Worm (Caenorhabditis elegans) whole organism, early embryonic: ENCODE measurements around the gene chdh-1.

ENCODE experiments used
- B0310.2 ChIP-seq: sonication (generic microtip); optimal IDR thresholded peaks from 2 replicates; lab custom pipeline; 2016; ENCODE audit warnings: mild to moderate bottlenecking, missing genetic modification characterization, missing compliant biosample characterization
- F13C5.2 ChIP-seq: sonication (generic microtip); optimal IDR thresholded peaks from 2 replicates; lab custom pipeline; 2017; ENCODE audit warnings: mild to moderate bottlenecking, missing genetic modification characterization, inconsistent platforms, missing compliant biosample characterization
- aly-1 ChIP-seq: sonication (generic microtip); optimal IDR thresholded peaks from 2 replicates; lab custom pipeline; 2016; ENCODE audit warnings: missing genetic modification characterization, missing compliant biosample characterization
- ama-1 ChIP-seq: fragments of 150-350 bp; optimal IDR thresholded peaks from 2 replicates; lab custom pipeline; 2014
- ceh-13 ChIP-seq: fragments of 200-800 bp; sonication (Bioruptor generic); optimal IDR thresholded peaks from 2 replicates; lab custom pipeline; 2018; ENCODE audit warnings: mild to moderate bottlenecking, missing genetic modification characterization, missing compliant biosample characterization
- ceh-36 ChIP-seq: sonication (generic microtip); optimal IDR thresholded peaks from 2 replicates; lab custom pipeline; 2016; ENCODE audit warnings: missing genetic modification characterization, inconsistent platforms, missing compliant biosample characterization
- ets-7 ChIP-seq: sonication (generic microtip); optimal IDR thresholded peaks from 2 replicates; lab custom pipeline; 2016; ENCODE audit warnings: missing genotype, missing genetic modification characterization, missing compliant biosample characterization
- flt-1 ChIP-seq: fragments of 200-800 bp; sonication (Bioruptor generic); IDR thresholded peaks from 2 replicates; pipeline ENCODE4 v1.3.6; 2022; ENCODE audit warnings: missing genetic modification characterization, missing compliant biosample characterization
- hmbx-1 ChIP-seq: sonication (generic microtip); optimal IDR thresholded peaks from 2 replicates; lab custom pipeline; 2016; ENCODE audit warnings: mild to moderate bottlenecking, missing genetic modification characterization, missing compliant biosample characterization
- hmg-4 ChIP-seq: fragments of 200-800 bp; sonication (Bioruptor generic); optimal IDR thresholded peaks from 2 replicates; lab custom pipeline; 2018; ENCODE audit warnings: mild to moderate bottlenecking, missing genetic modification characterization, missing compliant biosample characterization
- hnd-1 ChIP-seq: sonication (generic microtip); optimal IDR thresholded peaks from 2 replicates; lab custom pipeline; 2016; ENCODE audit warnings: missing genetic modification characterization, missing compliant biosample characterization
- pes-1 ChIP-seq: fragments of 200-800 bp; sonication (Bioruptor generic); IDR thresholded peaks from 2 replicates; pipeline ENCODE4 v1.3.6; 2022; ENCODE audit warnings: missing genetic modification reagents, missing genetic modification characterization, missing compliant biosample characterization
- scrt-1 ChIP-seq: fragments of 200-800 bp; sonication (Bioruptor generic); IDR thresholded peaks from 2 replicates; pipeline ENCODE4 v1.3.6; 2022; ENCODE audit warnings: missing genetic modification characterization, missing compliant biosample characterization
- sea-1 ChIP-seq: fragments of 200-800 bp; sonication (Bioruptor generic); conservative IDR thresholded peaks from 2 replicates; pipeline ENCODE4 v1.3.6; 2022; ENCODE audit warnings: missing genetic modification characterization, missing compliant biosample characterization
- tbx-11 ChIP-seq: fragments of 200-800 bp; sonication (Bioruptor generic); IDR thresholded peaks from 2 replicates; pipeline ENCODE4 v1.3.6; 2022; ENCODE audit warnings: missing genetic modification characterization, missing compliant biosample characterization
- tbx-37 ChIP-seq: fragments of 200-800 bp; sonication (Bioruptor generic); conservative IDR thresholded peaks from 2 replicates; pipeline ENCODE4 v1.3.6; 2022; ENCODE audit warnings: missing genetic modification reagents, missing genetic modification characterization, missing compliant biosample characterization
- tra-4 ChIP-seq: sonication (generic microtip); optimal IDR thresholded peaks from 2 replicates; lab custom pipeline; 2017; ENCODE audit warnings: missing genetic modification characterization, missing compliant biosample characterization

The chdh-1 gene

DNA sequence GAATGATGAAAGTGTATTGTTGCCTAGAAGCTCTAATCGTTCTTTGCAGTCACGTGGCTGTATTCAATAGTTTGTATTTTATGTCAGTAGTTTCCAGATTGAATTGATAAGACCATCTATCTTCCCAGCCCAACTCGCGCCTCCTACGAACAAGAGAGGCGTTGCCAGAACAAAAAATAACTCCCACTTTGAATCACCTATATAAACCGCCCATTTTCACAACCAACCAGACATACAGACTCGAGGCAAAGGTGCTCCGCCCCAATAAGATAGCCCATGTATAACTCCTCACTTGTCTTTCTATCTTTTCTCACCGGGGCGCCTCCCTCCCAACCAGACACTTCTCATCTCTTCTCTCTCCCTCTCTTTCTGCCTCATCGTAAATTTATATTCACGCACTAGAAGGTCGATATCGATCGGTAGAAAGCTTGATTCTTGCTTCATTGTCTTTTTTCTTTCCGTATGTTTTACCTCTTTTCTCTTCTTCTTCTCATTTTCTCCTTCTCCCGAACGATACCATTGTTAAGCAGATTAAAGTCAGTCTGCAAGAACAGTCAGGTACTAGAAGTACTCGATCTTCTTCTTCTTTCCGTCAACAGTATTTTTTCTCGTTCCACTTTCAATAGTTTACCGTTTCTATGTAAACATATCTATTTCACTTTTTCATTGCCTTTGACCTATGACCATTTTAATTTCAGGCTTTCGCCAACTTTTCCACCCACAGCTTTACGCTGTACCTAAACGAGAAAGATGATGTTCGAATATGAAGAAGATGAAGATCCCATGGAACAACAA lies 44.8 kb upstream of the chdh-1 start, which contains the start of gene mak-1:
Gene mak-1, plus strand, starts transcription at position 693 of the 795 bp plus-strand sequence.
- TF ChIP-seq hmg-4 (GFP tag; lab: Kevin White, UChicago) (peak; percentile 6), F13C5.2 (tag; lab: Kevin White, UChicago) (no peak)

DNA sequence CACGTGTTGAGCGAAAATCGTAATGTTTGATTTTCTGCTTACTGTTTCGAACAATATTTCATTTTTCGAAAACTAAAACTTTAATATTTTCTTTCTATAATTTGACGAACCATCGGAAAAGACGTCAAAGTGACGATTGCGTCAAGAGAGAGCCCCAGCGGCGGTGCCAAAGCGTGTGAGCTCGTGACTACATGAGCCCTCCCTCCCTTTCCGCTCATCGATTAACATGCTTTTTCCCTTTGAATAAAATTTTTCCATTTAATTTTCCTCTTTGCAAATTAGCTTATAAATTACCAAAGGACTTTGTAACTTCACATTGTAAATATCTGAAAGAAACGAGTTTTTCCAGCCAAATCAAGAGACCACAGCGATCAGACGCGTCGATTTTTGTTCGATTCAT lies 44.2 kb upstream of the chdh-1 start:
- TF ChIP-seq ceh-36 (no peak), ama-1 (lab: Kevin White, UChicago) (no peak), tra-4 (tag; lab: Kevin White, UChicago) (no peak), flt-1 (GFP tag; lab: Robert Waterston, UW) (no peak), hnd-1 (tag; lab: Kevin White, UChicago) (no peak), B0310.2 (tag; lab: Kevin White, UChicago) (no peak), aly-1 (tag; lab: Kevin White, UChicago) (no peak), hmbx-1 (no peak), ets-7 (tag; lab: Kevin White, UChicago) (no peak), sea-1 (GFP tag; lab: Robert Waterston, UW) (no peak), ceh-13 (GFP tag; lab: Kevin White, UChicago) (no peak), scrt-1 (GFP tag; lab: Robert Waterston, UW) (no peak), pes-1 (no peak), F13C5.2 (tag; lab: Kevin White, UChicago) (no peak), hmg-4 (GFP tag; lab: Kevin White, UChicago) (no peak), tbx-11 (GFP tag; lab: Robert Waterston, UW) (no peak), tbx-37 (GFP tag; lab: Robert Waterston, UW) (no peak)

DNA sequence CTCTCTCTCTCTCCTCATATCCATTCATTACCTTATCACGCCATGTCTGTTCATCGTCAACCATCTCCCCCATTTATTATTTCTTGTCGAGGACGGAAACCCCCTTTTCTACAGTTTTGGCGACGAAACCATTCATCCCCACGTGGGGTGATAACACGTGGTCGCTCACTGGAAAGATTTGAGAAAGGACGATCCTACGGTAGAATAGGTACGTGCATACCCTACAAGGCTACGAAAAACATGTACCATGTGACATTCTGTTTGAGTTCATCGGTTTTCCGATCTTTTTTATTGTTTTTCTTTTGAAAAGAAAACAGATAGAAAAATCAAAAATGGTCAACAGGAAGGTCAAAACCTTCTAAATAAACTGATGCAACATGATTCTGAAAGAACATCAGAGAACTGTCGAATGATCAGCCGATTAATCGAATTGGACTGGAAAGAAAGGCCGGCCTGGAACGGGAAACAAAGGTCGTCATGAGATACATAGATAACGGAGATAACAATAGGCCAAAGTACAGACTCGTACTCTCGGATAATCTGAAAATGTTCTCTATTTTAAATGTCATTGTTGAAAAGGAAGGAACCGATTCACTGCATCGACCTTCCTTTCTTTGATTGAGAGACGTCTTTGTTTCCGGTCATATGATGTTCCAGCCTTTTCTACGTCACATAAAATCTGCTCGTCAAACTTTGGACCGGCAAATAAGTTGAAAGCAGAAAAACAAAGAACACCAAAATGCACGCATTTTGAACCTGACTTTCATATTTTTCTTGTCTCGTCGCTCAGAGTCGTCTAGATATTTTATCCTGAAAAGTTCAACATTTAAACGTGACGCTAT lies 43.5 kb upstream of the chdh-1 start:
- TF ChIP-seq sea-1 (GFP tag; lab: Robert Waterston, UW) (no peak), B0310.2 (tag; lab: Kevin White, UChicago) (no peak), ceh-13 (GFP tag; lab: Kevin White, UChicago) (no peak), hmbx-1 (no peak)

DNA sequence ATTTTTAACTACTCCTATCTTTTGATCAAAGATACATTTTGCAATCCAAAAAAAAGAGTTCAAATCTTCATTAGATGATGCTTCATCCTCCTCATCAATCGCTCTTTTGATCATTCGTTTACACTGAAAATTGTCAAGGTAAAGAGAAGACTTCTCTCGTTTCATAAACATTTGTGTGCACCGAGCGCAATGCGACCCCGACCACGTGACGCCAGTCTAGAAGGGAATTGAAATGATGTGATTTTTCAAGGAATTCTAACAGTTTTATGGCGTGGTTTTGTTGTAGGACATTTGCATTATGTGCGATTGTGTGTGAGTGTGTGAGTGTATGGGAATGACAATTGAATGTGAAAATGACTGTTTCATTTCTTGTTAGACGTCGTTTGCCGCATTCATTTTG lies 42.5 kb upstream of the chdh-1 start:
- TF ChIP-seq F13C5.2 (tag; lab: Kevin White, UChicago): no peak
- TF ChIP-seq pes-1: no peak
- TF ChIP-seq ama-1 (lab: Kevin White, UChicago): no peak
- TF ChIP-seq hmbx-1: no peak
- TF ChIP-seq tra-4 (tag; lab: Kevin White, UChicago): no peak
- no peak for TF ChIP-seq hmg-4 (GFP tag; lab: Kevin White, UChicago)
- TF ChIP-seq B0310.2 (tag; lab: Kevin White, UChicago): no peak
- TF ChIP-seq tbx-37 (GFP tag; lab: Robert Waterston, UW): no peak
- no peak for TF ChIP-seq flt-1 (GFP tag; lab: Robert Waterston, UW)
- TF ChIP-seq ceh-36: no peak
- no peak for TF ChIP-seq scrt-1 (GFP tag; lab: Robert Waterston, UW)
- no peak for TF ChIP-seq ceh-13 (GFP tag; lab: Kevin White, UChicago)
- TF ChIP-seq hnd-1 (tag; lab: Kevin White, UChicago): no peak
- TF ChIP-seq ets-7 (tag; lab: Kevin White, UChicago): no peak
- TF ChIP-seq aly-1 (tag; lab: Kevin White, UChicago): no peak

ce11 chrII:8740326-8740949 lies 41.7 kb upstream of the chdh-1 start:
- TF ChIP-seq B0310.2 (tag; lab: Kevin White, UChicago): no peak
- TF ChIP-seq aly-1 (tag; lab: Kevin White, UChicago): no peak
- TF ChIP-seq ceh-13 (GFP tag; lab: Kevin White, UChicago): no peak
- TF ChIP-seq pes-1: no peak
- no peak for TF ChIP-seq flt-1 (GFP tag; lab: Robert Waterston, UW)
- TF ChIP-seq sea-1 (GFP tag; lab: Robert Waterston, UW): no peak
- TF ChIP-seq F13C5.2 (tag; lab: Kevin White, UChicago): no peak
- no peak for TF ChIP-seq ama-1 (lab: Kevin White, UChicago)

- no peak for TF ChIP-seq hnd-1 (tag; lab: Kevin White, UChicago)
- TF ChIP-seq tbx-11 (GFP tag; lab: Robert Waterston, UW): no peak
- no peak for TF ChIP-seq tra-4 (tag; lab: Kevin White, UChicago)
- TF ChIP-seq pes-1: no peak
- no peak for TF ChIP-seq hmg-4 (GFP tag; lab: Kevin White, UChicago)
- no peak for TF ChIP-seq sea-1 (GFP tag; lab: Robert Waterston, UW)
- TF ChIP-seq hmbx-1: no peak
- TF ChIP-seq aly-1 (tag; lab: Kevin White, UChicago): no peak
- no peak for TF ChIP-seq ets-7 (tag; lab: Kevin White, UChicago)
- TF ChIP-seq B0310.2 (tag; lab: Kevin White, UChicago): no peak
- no peak for TF ChIP-seq ama-1 (lab: Kevin White, UChicago)
- no peak for TF ChIP-seq flt-1 (GFP tag; lab: Robert Waterston, UW)
- no peak for TF ChIP-seq scrt-1 (GFP tag; lab: Robert Waterston, UW)
- TF ChIP-seq F13C5.2 (tag; lab: Kevin White, UChicago): no peak
These were observed 40.2 kb upstream of the chdh-1 start for ce11 chrII:8738955-8739354.
